Fruit fly (Drosophila melanogaster) whole organism, embryonic: ENCODE results near the gene ct.

Experiments used
- Ada2b ChIP-seq: fragments of 200-800 bp; sonication (Bioruptor generic); IDR thresholded peaks from 2 replicates; pipeline ENCODE4 v1.3.6; 2022; ENCODE audit warnings: missing biosample characterization, missing genetic modification characterization
- Atf6 ChIP-seq: fragments of 200-800 bp; sonication (Bioruptor generic); IDR thresholded peaks from 2 replicates; pipeline ENCODE4 v1.3.6; 2022; ENCODE audit warnings: missing biosample characterization, missing genetic modification characterization
- B-H1 ChIP-seq: fragments of 200-800 bp; sonication (Bioruptor generic); IDR thresholded peaks from 3 replicates; pipeline ENCODE4 v1.3.6; 2022; ENCODE audit warnings: missing biosample characterization, missing genetic modification characterization
- B-H2 ChIP-seq: fragments of 200-800 bp; sonication (Bioruptor generic); optimal IDR thresholded peaks from 2 replicates; lab custom pipeline; 2018; ENCODE audit warnings: missing biosample characterization, mild to moderate bottlenecking, missing genetic modification characterization
- C15 ChIP-seq: fragments of 200-800 bp; sonication (Bioruptor generic); IDR thresholded peaks from 3 replicates; pipeline ENCODE4 v1.3.6; 2022; ENCODE audit warnings: missing biosample characterization, missing genetic modification characterization
- CG10366 ChIP-seq: fragments of 200-800 bp; sonication (Bioruptor generic); IDR thresholded peaks from 2 replicates; pipeline ENCODE4 v1.3.6; 2022; ENCODE audit warnings: missing biosample characterization, missing genetic modification characterization
- CG10431 ChIP-seq: fragments of 200-800 bp; sonication (Bioruptor generic); optimal IDR thresholded peaks from 3 replicates; lab custom pipeline; 2018; ENCODE audit warnings: missing biosample characterization, mild to moderate bottlenecking, missing genetic modification characterization
- CG11398 ChIP-seq: fragments of 200-800 bp; sonication (Bioruptor generic); optimal IDR thresholded peaks from 2 replicates; lab custom pipeline; 2016; ENCODE audit warnings: missing biosample characterization, missing genetic modification characterization
- CG11695 ChIP-seq: fragments of 200-800 bp; sonication (Bioruptor generic); IDR thresholded peaks from 3 replicates; pipeline ENCODE4 v1.3.6; 2022; ENCODE audit warnings: missing biosample characterization, missing genetic modification characterization
- CG15269 ChIP-seq: fragments of 200-800 bp; sonication (Bioruptor generic); optimal IDR thresholded peaks from 2 replicates; lab custom pipeline; 2018; ENCODE audit warnings: missing biosample characterization, mild to moderate bottlenecking, missing genetic modification characterization, moderate library complexity
- CG15696 ChIP-seq: fragments of 200-800 bp; sonication (Bioruptor generic); optimal IDR thresholded peaks from 2 replicates; lab custom pipeline; 2019; ENCODE audit warnings: missing biosample characterization, mild to moderate bottlenecking, missing genetic modification characterization, moderate library complexity
- CG16779 ChIP-seq: fragments of 200-800 bp; sonication (Bioruptor generic); IDR thresholded peaks from 2 replicates; pipeline ENCODE4 v1.3.6; 2022; ENCODE audit warnings: missing biosample characterization, missing genetic modification characterization
- CG17328 ChIP-seq: fragments of 200-800 bp; sonication (Bioruptor generic); IDR thresholded peaks from 2 replicates; pipeline ENCODE4 v1.3.6; 2022; ENCODE audit warnings: missing biosample characterization, missing genetic modification characterization
- CG31224 ChIP-seq: fragments of 200-800 bp; sonication (Bioruptor generic); IDR thresholded peaks from 2 replicates; pipeline ENCODE4 v1.3.6; 2022; ENCODE audit warnings: missing biosample characterization, missing genetic modification characterization
- CG31365 ChIP-seq: fragments of 200-800 bp; sonication (Bioruptor generic); optimal IDR thresholded peaks from 2 replicates; lab custom pipeline; 2018; ENCODE audit warnings: missing biosample characterization, mild to moderate bottlenecking, missing genetic modification characterization
- CG3281 ChIP-seq: fragments of 200-800 bp; sonication (Bioruptor generic); optimal IDR thresholded peaks from 3 replicates; lab custom pipeline; 2017; ENCODE audit warnings: missing biosample characterization, mild to moderate bottlenecking, missing genetic modification characterization
- CG34422 ChIP-seq: fragments of 200-800 bp; sonication (Bioruptor generic); IDR thresholded peaks from 3 replicates; pipeline ENCODE4 v1.3.6; 2022; ENCODE audit warnings: missing biosample characterization, missing genetic modification characterization
- CG4360 ChIP-seq: fragments of 200-800 bp; sonication (Bioruptor generic); IDR thresholded peaks from 2 replicates; pipeline ENCODE4 v1.3.6; 2022; ENCODE audit warnings: missing biosample characterization, missing genetic modification characterization
- CG4730 ChIP-seq: fragments of 200-800 bp; sonication (Bioruptor generic); IDR thresholded peaks from 2 replicates; pipeline ENCODE4 v1.3.6; 2022; ENCODE audit warnings: missing biosample characterization, missing genetic modification characterization
- CG4854 ChIP-seq: fragments of 200-800 bp; sonication (Bioruptor generic); optimal IDR thresholded peaks from 2 replicates; lab custom pipeline; 2016; ENCODE audit warnings: missing biosample characterization, missing genetic modification characterization, inconsistent platforms
- CG5180 ChIP-seq: fragments of 200-800 bp; sonication (Bioruptor generic); optimal IDR thresholded peaks from 3 replicates; lab custom pipeline; 2017; ENCODE audit warnings: missing biosample characterization, missing genetic modification characterization, mild to moderate bottlenecking, moderate library complexity, missing genetic modification reagents
- CG9817 ChIP-seq: fragments of 200-800 bp; sonication (Bioruptor generic); optimal IDR thresholded peaks from 2 replicates; lab custom pipeline; 2018; ENCODE audit warnings: missing biosample characterization, mild to moderate bottlenecking, missing genetic modification characterization, moderate library complexity
- CG9876 ChIP-seq: fragments of 200-800 bp; sonication (Bioruptor generic); optimal IDR thresholded peaks from 2 replicates; lab custom pipeline; 2016; ENCODE audit warnings: missing biosample characterization, missing genetic modification characterization
- Dek ChIP-seq: fragments of 200-800 bp; sonication (Bioruptor generic); optimal IDR thresholded peaks from 3 replicates; lab custom pipeline; 2019; ENCODE audit warnings: missing biosample characterization, mild to moderate bottlenecking, missing genetic modification characterization, moderate library complexity
- Fer2 ChIP-seq: fragments of 200-800 bp; sonication (Bioruptor generic); optimal IDR thresholded peaks from 2 replicates; lab custom pipeline; 2018; ENCODE audit warnings: missing biosample characterization, mild to moderate bottlenecking, missing genetic modification characterization, moderate library complexity
- Hand ChIP-seq: fragments of 200-800 bp; sonication (Bioruptor generic); optimal IDR thresholded peaks from 2 replicates; lab custom pipeline; 2017; ENCODE audit warnings: mild to moderate bottlenecking, missing biosample characterization, missing genetic modification reagents, missing genetic modification characterization
- PHDP ChIP-seq: fragments of 200-800 bp; sonication (Bioruptor generic); optimal IDR thresholded peaks from 3 replicates; lab custom pipeline; 2018; ENCODE audit warnings: missing biosample characterization, mild to moderate bottlenecking, missing genetic modification characterization, moderate library complexity
- Rfx ChIP-seq: fragments of 200-800 bp; sonication (Bioruptor generic); IDR thresholded peaks from 2 replicates; pipeline ENCODE4 v1.3.6; 2022; ENCODE audit warnings: missing biosample characterization, missing genetic modification characterization
- Spps ChIP-seq: fragments of 200-800 bp; sonication (Bioruptor generic); optimal IDR thresholded peaks from 2 replicates; lab custom pipeline; 2018; ENCODE audit warnings: missing biosample characterization, mild to moderate bottlenecking, missing genetic modification characterization
- Trl ChIP-seq, 3 experiments: fragments of >200 bp in 2 of 3; fragments of 200-800 bp in 1 of 3; sonication (Bioruptor generic) in 1 of 3; optimal IDR thresholded peaks; 2 replicates in 1 of 3; 3 replicates in 2 of 3; lab custom pipeline; 2016 to 2017; ENCODE audit warnings: missing biosample characterization in 1 of 3, missing genetic modification characterization in 1 of 3
- ap ChIP-seq: fragments of 200-800 bp; sonication (Bioruptor generic); IDR thresholded peaks from 2 replicates; pipeline ENCODE4 v1.3.6; 2022; ENCODE audit warnings: missing biosample characterization, missing genetic modification characterization
- ase ChIP-seq: fragments of 200-800 bp; sonication (Bioruptor generic); IDR thresholded peaks from 3 replicates; pipeline ENCODE4 v1.3.6; 2022; ENCODE audit warnings: missing biosample characterization, missing genetic modification characterization
- btn ChIP-seq: fragments of 200-800 bp; sonication (Bioruptor generic); optimal IDR thresholded peaks from 2 replicates; lab custom pipeline; 2016; ENCODE audit warnings: missing biosample characterization, missing genetic modification characterization
- ci ChIP-seq: fragments of 200-800 bp; sonication (Bioruptor generic); IDR thresholded peaks from 3 replicates; pipeline ENCODE4 v1.3.6; 2022; ENCODE audit warnings: missing biosample characterization, missing genetic modification characterization
- corto ChIP-seq: fragments of 200-800 bp; sonication (Bioruptor generic); optimal IDR thresholded peaks from 2 replicates; lab custom pipeline; 2016; ENCODE audit warnings: missing biosample characterization, mild to moderate bottlenecking, missing genetic modification characterization, moderate library complexity
- fd3F ChIP-seq: fragments of 200-800 bp; sonication (Bioruptor generic); optimal IDR thresholded peaks from 2 replicates; lab custom pipeline; 2018; ENCODE audit warnings: missing biosample characterization, mild to moderate bottlenecking, missing genetic modification characterization, moderate library complexity
- grau ChIP-seq: fragments of 200-800 bp; optimal IDR thresholded peaks from 3 replicates; lab custom pipeline; 2019; ENCODE audit warnings: missing biosample characterization, mild to moderate bottlenecking, missing genetic modification characterization, moderate library complexity
- h ChIP-seq: fragments of >200 bp; optimal IDR thresholded peaks from 2 replicates; lab custom pipeline; 2017
- ind ChIP-seq: fragments of 200-800 bp; sonication (Bioruptor generic); optimal IDR thresholded peaks from 3 replicates; lab custom pipeline; 2016; ENCODE audit warnings: missing biosample characterization, missing genetic modification characterization
- lab ChIP-seq: fragments of 200-800 bp; sonication (Bioruptor generic); optimal IDR thresholded peaks from 3 replicates; lab custom pipeline; 2017; ENCODE audit warnings: missing biosample characterization, missing genetic modification characterization, mild to moderate bottlenecking, moderate library complexity, missing genetic modification reagents
- lmd ChIP-seq: fragments of 200-800 bp; sonication (Bioruptor generic); IDR thresholded peaks from 2 replicates; pipeline ENCODE4 v1.3.6; 2022; ENCODE audit warnings: missing biosample characterization, missing genetic modification characterization
- otp ChIP-seq: fragments of 200-800 bp; sonication (Bioruptor generic); IDR thresholded peaks from 3 replicates; pipeline ENCODE4, ENCODE4 v1.3.6; 2022; ENCODE audit warnings: missing biosample characterization, missing genetic modification characterization
- pan ChIP-seq, 4 experiments: fragments of >200 bp in 3 of 4; fragments of 200-800 bp in 1 of 4; sonication (Bioruptor generic) in 1 of 4; optimal IDR thresholded peaks in 3 of 4; IDR thresholded peaks in 1 of 4; 2 replicates each; pipeline versions ENCODE4 v1.3.6 to Lab custom; 2017 to 2022; ENCODE audit warnings: missing biosample characterization in 2 of 4, missing genetic modification characterization in 2 of 4, mixed read lengths in 1 of 4
- ranshi ChIP-seq: fragments of 200-800 bp; sonication (Bioruptor generic); IDR thresholded peaks from 2 replicates; pipeline ENCODE4 v1.3.6; 2022; ENCODE audit warnings: missing biosample characterization, missing genetic modification characterization
- ro ChIP-seq: fragments of 200-800 bp; sonication (Bioruptor generic); IDR thresholded peaks from 2 replicates; pipeline ENCODE4 v1.3.6; 2022; ENCODE audit warnings: missing biosample characterization, missing genetic modification characterization
- row ChIP-seq: fragments of 200-800 bp; sonication (Bioruptor generic); IDR thresholded peaks from 3 replicates; pipeline ENCODE4 v1.3.6; 2022; ENCODE audit warnings: missing biosample characterization, missing genetic modification characterization
- slbo ChIP-seq: fragments of 200-800 bp; sonication (Bioruptor generic); IDR thresholded peaks from 2 replicates; pipeline ENCODE4 v1.3.6; 2022; ENCODE audit warnings: missing biosample characterization, missing genetic modification characterization
- tgo ChIP-seq: fragments of 200-800 bp; sonication (Bioruptor generic); IDR thresholded peaks from 3 replicates; pipeline ENCODE4 v1.3.6; 2022; ENCODE audit warnings: missing biosample characterization, missing genetic modification characterization

Gene ct

dm6 chrX:7691221-7691914 lies 83.1 kb downstream of the ct start (continued):
- TF ChIP-seq CG9817 (tag; lab: Kevin White, UChicago) (peak; percentile 11), CG5180 (GFP tag; lab: Kevin White, UChicago) (no peak), corto (GFP tag; lab: Kevin White, UChicago) (no peak), fd3F (GFP tag; lab: Kevin White, UChicago) (peak; percentile 38), Atf6 (GFP tag; lab: Robert Waterston, UW) (peak; percentile 90), ci (GFP tag; lab: Robert Waterston, UW) (no peak), CG15696 (tag; lab: Kevin White, UChicago) (no peak), CG4360 (peak; percentile 34; the same call in 1 of the 2 replicates), Fer2 (tag; lab: Kevin White, UChicago) (no peak), Hand (GFP tag; lab: Kevin White, UChicago) (peak; percentile 22), lab (GFP tag; lab: Kevin White, UChicago) (peak; percentile 50), otp (GFP tag; lab: Robert Waterston, UW) (0 out of 3 replicates have a peak, but pooled peaks have one; percentile 8), CG15269 (peak; percentile 19), Trl (optimal IDR thresholded peaks at IDR 0.05; lab: Kevin White, UChicago) (peak in 1 of 2 experiments; percentile 26), Trl (GFP tag; optimal IDR thresholded peaks at IDR 0.05; lab: Kevin White, UChicago) (no peak), btn (no peak), B-H2 (GFP tag; lab: Kevin White, UChicago) (peak; percentile 5), CG4854 (GFP tag; lab: Kevin White, UChicago) (no peak), ap (GFP tag; lab: Robert Waterston, UW) (peak; percentile 21; the same call in 1 of the 2 replicates), CG3281 (peak; percentile 43), ind (GFP tag; lab: Kevin White, UChicago) (peak; percentile 22), PHDP (tag; lab: Kevin White, UChicago) (peak; percentile 29), Ada2b (GFP tag; lab: Robert Waterston, UW) (peak; percentile 61), Rfx (GFP tag; lab: Robert Waterston, UW) (peak; percentile 78), ase (GFP tag; lab: Robert Waterston, UW) (0 out of 3 replicates have a peak, but pooled peaks have one; percentile 49), ranshi (GFP tag; lab: Robert Waterston, UW) (peak; percentile 55; the same call in 1 of the 2 replicates), CG10366 (peak; percentile 48), Spps (tag; lab: Kevin White, UChicago) (no peak), CG16779 (GFP tag; lab: Robert Waterston, UW) (0 out of 2 replicates have a peak, but pooled peaks have one; percentile 5), CG17328 (0 out of 2 replicates have a peak, but pooled peaks have one; percentile 16), C15 (GFP tag; lab: Robert Waterston, UW) (0 out of 3 replicates have a peak, but pooled peaks have one; percentile 5), h (lab: Kevin White, UChicago) (no peak), CG31365 (tag; lab: Kevin White, UChicago) (no peak), CG11695 (0 out of 3 replicates have a peak, but pooled peaks have one; percentile 11), slbo (GFP tag; lab: Robert Waterston, UW) (peak; percentile 81), Dek (tag; lab: Kevin White, UChicago) (peak; percentile 46), tgo (GFP tag; lab: Robert Waterston, UW) (peak; percentile 13; the same call in 1 of the 3 replicates), lmd (GFP tag; lab: Robert Waterston, UW) (peak; percentile 58; the same call in 1 of the 2 replicates), CG31224 (GFP tag; lab: Robert Waterston, UW) (peak; percentile 50; the same call in 1 of the 2 replicates), pan (optimal IDR thresholded peaks at IDR 0.05; lab: Kevin White, UChicago) (no peak), pan (GFP tag; optimal IDR thresholded peaks at IDR 0.05 in 1 of 2, IDR thresholded peaks at IDR 0.05 in 1 of 2) (peak in 1 of 2 experiments; percentile 45), CG34422 (GFP tag; lab: Robert Waterston, UW) (peak; percentile 44; the same call in 2 of the 3 replicates), CG11398 (no peak), CG9876 (GFP tag; lab: Kevin White, UChicago) (no peak), grau (tag; lab: Kevin White, UChicago) (peak; percentile 89), CG10431 (GFP tag; lab: Kevin White, UChicago) (peak; percentile 6), ro (GFP tag; lab: Robert Waterston, UW) (no peak), CG4730 (GFP tag; lab: Robert Waterston, UW) (0 out of 2 replicates have a peak, but pooled peaks have one; percentile 4), B-H1 (GFP tag; lab: Robert Waterston, UW) (peak; percentile 46), row (GFP tag; lab: Robert Waterston, UW) (peak; percentile 40; the same call in 2 of the 3 replicates)
